Fruit fly (Drosophila melanogaster) whole organism: Measurements from ENCODE around the gene CG5003.
A peak's percentile ranks its signal among the peaks of the same experiment; 100 is the strongest.
"Not testable (repeated sequence)": the region's sequence is repeated elsewhere in the genome, so short reads cannot be mapped to it uniquely, and the experiment has no call there.

ENCODE experiments used
- CG8478 ChIP-seq: fragments of >200 bp; optimal IDR thresholded peaks from 2 replicates; lab custom pipeline; 2018; ENCODE audit warnings: inconsistent platforms
- Dll ChIP-seq: fragments of >200 bp; optimal IDR thresholded peaks from 2 replicates; lab custom pipeline; 2017
- EcR ChIP-seq, 2 experiments: fragments of >200 bp; optimal IDR thresholded peaks; 2 replicates each; lab custom pipeline; 2017; ENCODE audit warnings: missing biosample characterization in 2 of 2, missing genetic modification characterization in 2 of 2, missing genetic modification reagents in 2 of 2
- pan ChIP-seq: fragments of >200 bp; optimal IDR thresholded peaks from 2 replicates; lab custom pipeline; 2017
- psq ChIP-seq: fragments of >200 bp; optimal IDR thresholded peaks from 2 replicates; lab custom pipeline; 2017
- usp ChIP-seq: fragments of >200 bp; optimal IDR thresholded peaks from 2 replicates; lab custom pipeline; 2017; ENCODE audit warnings: missing biosample characterization, missing genetic modification characterization, mixed read lengths

CG5003 gene

dm6 chr3R:27916355-27917019, at the start of gene CG5003, which contains the start of gene mRpS22:
Gene CG5003, minus strand, starts transcription at chr3R:27916516.
Gene mRpS22, plus strand, starts transcription at chr3R:27916908.
- no peak for TF ChIP-seq Dll
- TF ChIP-seq psq (lab: Kevin White, UChicago): no peak
- TF ChIP-seq CG8478 (lab: Kevin White, UChicago): no peak
- TF ChIP-seq EcR (GFP tag; optimal IDR thresholded peaks at IDR 0.05; lab: Kevin White, UChicago): no peak
- no peak for TF ChIP-seq usp (GFP tag; lab: Kevin White, UChicago)
- TF ChIP-seq pan: no peak

- TF ChIP-seq pan; EcR (GFP tag; optimal IDR thresholded peaks at IDR 0.05; lab: Kevin White, UChicago); Dll: not testable (repeated sequence)
Measured at dm6 chr3R:27963119-27963518, 46.8 kb upstream of the CG5003 start, which contains the start of the genes CG31131 and CG4849. Gene CG31131, minus strand, starts transcription at chr3R:27963219. Gene CG4849, plus strand, starts transcription at chr3R:27963415.

dm6 chr3R:27960473-27960872, 44.2 kb upstream of the CG5003 start, which contains the start of gene CG31253:
Gene CG31253, minus strand, starts transcription at chr3R:27960573.
- not testable (repeated sequence) for TF ChIP-seq Dll; usp (GFP tag; lab: Kevin White, UChicago); EcR (GFP tag; optimal IDR thresholded peaks at IDR 0.05; lab: Kevin White, UChicago)

- not testable (repeated sequence) for TF ChIP-seq Dll; pan; usp (GFP tag; lab: Kevin White, UChicago)
Measured at dm6 chr3R:27959145-27959544, 42.8 kb upstream of the CG5003 start, which contains the start of the genes CG42487 and CG4884. Gene CG42487, minus strand, starts transcription at chr3R:27959245. Gene CG4884, minus strand, starts transcription at chr3R:27959245.

- TF ChIP-seq psq (lab: Kevin White, UChicago) (no peak), usp (GFP tag; lab: Kevin White, UChicago) (no peak), pan (no peak), Dll (no peak), EcR (GFP tag; optimal IDR thresholded peaks at IDR 0.05; lab: Kevin White, UChicago) (no peak), CG8478 (lab: Kevin White, UChicago) (no peak)
Measured at dm6 chr3R:27957967-27958366, 41.7 kb upstream of the CG5003 start.

dm6 chr3R:27954533-27954932, 38.2 kb upstream of the CG5003 start, which contains the start of gene Nep7:
Gene Nep7, plus strand, starts transcription at chr3R:27954917.
- TF ChIP-seq Dll (no peak), psq (lab: Kevin White, UChicago) (no peak), EcR (GFP tag; optimal IDR thresholded peaks at IDR 0.05; lab: Kevin White, UChicago) (no peak), usp (GFP tag; lab: Kevin White, UChicago) (no peak), CG8478 (lab: Kevin White, UChicago) (no peak), pan (no peak)

dm6 chr3R:27953890-27954289, 37.6 kb upstream of the CG5003 start, which contains the start of gene CG4951:
Gene CG4951, minus strand, starts transcription at chr3R:27954112.
- TF ChIP-seq CG8478 (lab: Kevin White, UChicago) (no peak), Dll (no peak), usp (GFP tag; lab: Kevin White, UChicago) (no peak), pan (no peak), EcR (GFP tag; optimal IDR thresholded peaks at IDR 0.05; lab: Kevin White, UChicago) (no peak), psq (lab: Kevin White, UChicago) (no peak)

dm6 chr3R:27948421-27948906, 32.1 kb upstream of the CG5003 start, which contains the start of gene Gp93:
Gene Gp93, plus strand, starts transcription at chr3R:27948711.
- TF ChIP-seq Dll: no peak
- TF ChIP-seq CG8478 (lab: Kevin White, UChicago): no peak
- no peak for TF ChIP-seq usp (GFP tag; lab: Kevin White, UChicago)
- no peak for TF ChIP-seq EcR (GFP tag; optimal IDR thresholded peaks at IDR 0.05; lab: Kevin White, UChicago)
- no peak for TF ChIP-seq psq (lab: Kevin White, UChicago)
- TF ChIP-seq pan: no peak

dm6 chr3R:27947682-27948245, 31.4 kb upstream of the CG5003 start, which contains the start of gene mfrn:
Gene mfrn, minus strand, starts transcription at chr3R:27948021.
- TF ChIP-seq usp (GFP tag; lab: Kevin White, UChicago) (no peak), Dll (no peak), pan (no peak), EcR (GFP tag; optimal IDR thresholded peaks at IDR 0.05; lab: Kevin White, UChicago) (no peak), psq (lab: Kevin White, UChicago) (no peak), CG8478 (lab: Kevin White, UChicago) (no peak)

dm6 chr3R:27946555-27947204, 30.4 kb upstream of the CG5003 start:
- TF ChIP-seq psq (lab: Kevin White, UChicago): no peak
- peak; percentile 4 for TF ChIP-seq pan
- TF ChIP-seq EcR (GFP tag; optimal IDR thresholded peaks at IDR 0.05; lab: Kevin White, UChicago): no peak

dm6 chr3R:27945398-27945797, 29.1 kb upstream of the CG5003 start:
- no peak for TF ChIP-seq pan
- TF ChIP-seq usp (GFP tag; lab: Kevin White, UChicago): no peak
- TF ChIP-seq Dll: no peak
- TF ChIP-seq EcR (GFP tag; optimal IDR thresholded peaks at IDR 0.05; lab: Kevin White, UChicago): no peak
- no peak for TF ChIP-seq CG8478 (lab: Kevin White, UChicago)
- TF ChIP-seq psq (lab: Kevin White, UChicago): no peak
